Fruit fly (Drosophila melanogaster): Measurements from ENCODE around the gene snRNP-U1-70K.

DNA sequence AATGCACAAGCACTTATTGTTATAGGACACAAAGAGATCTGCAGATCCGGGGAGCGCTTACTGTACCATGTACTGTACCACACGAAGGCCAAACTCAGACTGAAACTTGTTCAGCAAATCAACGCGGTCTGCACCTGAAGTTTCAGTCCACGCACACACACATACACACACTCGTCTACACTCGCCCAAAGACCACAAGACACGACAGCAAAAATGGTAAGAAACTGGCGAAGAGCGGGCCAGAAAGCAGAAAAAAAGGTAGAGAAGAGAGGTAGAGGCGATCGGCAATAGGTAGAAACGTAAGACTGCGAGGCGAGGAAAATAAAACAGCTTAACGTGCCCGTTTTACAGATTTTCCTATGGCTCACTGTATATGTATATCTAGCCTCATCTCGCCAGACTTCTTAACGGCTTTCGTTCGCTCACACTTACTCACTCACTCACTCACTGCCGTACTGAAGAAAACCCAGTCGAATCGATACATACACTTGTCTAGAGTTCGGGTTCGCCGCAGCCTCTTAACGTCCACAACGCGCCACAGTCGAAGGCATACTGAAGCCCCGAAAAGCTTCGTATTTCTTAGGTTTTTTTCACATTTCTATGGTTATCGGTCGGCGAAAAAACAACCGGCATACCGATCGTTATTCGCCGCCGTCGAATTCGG lies 38.4 kb upstream of the snRNP-U1-70K start, which contains the start of gene uif:
- TF ChIP-seq psq (optimal IDR thresholded peaks at IDR 0.05) (no peak), pan (optimal IDR thresholded peaks at IDR 0.05) (no peak), Dll (optimal IDR thresholded peaks at IDR 0.05) (no peak)
